Fruit fly (Drosophila melanogaster): ENCODE results near the gene CG8679.

The CG8679 gene

DNA sequence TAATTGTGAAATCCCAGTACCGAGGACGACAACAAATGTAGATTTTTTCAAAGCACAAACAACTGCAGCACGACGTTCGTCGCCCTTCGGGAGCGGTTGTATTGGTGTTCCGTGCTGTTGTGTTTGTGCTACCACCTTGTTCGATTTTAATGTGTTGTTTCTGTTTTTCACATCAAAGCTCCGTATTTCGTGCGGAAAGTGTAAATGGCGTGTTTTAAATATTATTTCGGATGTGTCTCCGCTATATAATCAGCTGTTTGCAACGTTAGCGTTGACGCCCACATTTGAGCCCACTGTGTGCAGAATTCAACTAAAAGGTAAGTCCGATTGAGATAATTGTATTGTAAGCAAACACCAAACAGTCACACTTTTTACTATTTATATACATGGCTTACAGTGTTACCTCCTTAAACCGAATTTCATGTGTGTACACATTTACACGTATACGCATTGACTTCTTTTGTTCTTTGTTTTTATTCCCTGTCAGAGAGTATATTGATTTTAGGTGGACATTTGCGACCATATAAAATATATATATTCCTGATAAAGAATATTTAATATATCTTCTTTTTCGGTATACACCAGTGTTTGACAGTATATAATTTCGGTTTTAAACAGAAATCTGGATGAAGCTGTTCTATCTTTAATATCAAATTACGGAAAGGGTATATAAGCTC is 45.3 kb upstream of the CG8679 start (continued):
- TF ChIP-seq Vsx1 (GFP tag; optimal IDR thresholded peaks at IDR 0.05) = no peak
- TF ChIP-seq CG11085 (GFP tag; IDR thresholded peaks at IDR 0.05) = no peak
- peak; percentile 14; the same call in 1 of the 2 replicates for TF ChIP-seq E2f2 (GFP tag; IDR thresholded peaks at IDR 0.05)
- TF ChIP-seq CG1529 (GFP tag; optimal IDR thresholded peaks at IDR 0.05) = no peak
- peak; percentile 15; the same call in 1 of the 2 replicates for TF ChIP-seq onecut (GFP tag; IDR thresholded peaks at IDR 0.05)
- TF ChIP-seq Dek (tag; optimal IDR thresholded peaks at IDR 0.05) = no peak
- peak; percentile 98 for TF ChIP-seq CG14710 (tag; optimal IDR thresholded peaks at IDR 0.05)
- no peak for TF ChIP-seq HLH4C (GFP tag; IDR thresholded peaks at IDR 0.05; ENCODE audit: partially characterized antibody)
- no peak for TF ChIP-seq CG3726 (GFP tag; IDR thresholded peaks at IDR 0.05)
- TF ChIP-seq prd (optimal IDR thresholded peaks at IDR 0.05) = no peak
- TF ChIP-seq prd (GFP tag; IDR thresholded peaks at IDR 0.05) = no peak
- TF ChIP-seq Dref (GFP tag; IDR thresholded peaks at IDR 0.05) = no peak
- no peak for TF ChIP-seq Sry-δ (GFP tag; optimal IDR thresholded peaks at IDR 0.05)
- TF ChIP-seq CG17829 (tag; optimal IDR thresholded peaks at IDR 0.05) = peak; percentile 42
- no peak for TF ChIP-seq peb (GFP tag; IDR thresholded peaks at IDR 0.05)
- TF ChIP-seq maf-S (GFP tag; optimal IDR thresholded peaks at IDR 0.05) = no peak
- no peak for TF ChIP-seq CG17912 (GFP tag; optimal IDR thresholded peaks at IDR 0.05)
- TF ChIP-seq CG16813 (GFP tag; IDR thresholded peaks at IDR 0.05; ENCODE audit: partially characterized antibody) = no peak
- TF ChIP-seq CG14050 (GFP tag; IDR thresholded peaks at IDR 0.05) = no peak
- no peak for TF ChIP-seq YL-1 (GFP tag; optimal IDR thresholded peaks at IDR 0.05)
- no peak for TF ChIP-seq wor (GFP tag; IDR thresholded peaks at IDR 0.05)
- no peak for TF ChIP-seq kni (GFP tag; optimal IDR thresholded peaks at IDR 0.05)
- peak; percentile 6 for TF ChIP-seq CG13424 (tag; optimal IDR thresholded peaks at IDR 0.05)
- TF ChIP-seq CG6854 (GFP tag; optimal IDR thresholded peaks at IDR 0.05) = no peak
- no peak for TF ChIP-seq CG6689 (GFP tag; IDR thresholded peaks at IDR 0.05)
- no peak for TF ChIP-seq CG7271 (tag; optimal IDR thresholded peaks at IDR 0.05)
- TF ChIP-seq CG32532 (GFP tag; IDR thresholded peaks at IDR 0.05) = 0 out of 2 replicates have a peak, but pooled peaks have one; percentile 14
- TF ChIP-seq CG30431 (GFP tag; optimal IDR thresholded peaks at IDR 0.05) = no peak
- peak; percentile 62 for TF ChIP-seq gem (tag; optimal IDR thresholded peaks at IDR 0.05)
- no peak for TF ChIP-seq CG8089 (GFP tag; optimal IDR thresholded peaks at IDR 0.05)
- TF ChIP-seq twi (tag; optimal IDR thresholded peaks at IDR 0.05) = no peak
- TF ChIP-seq trem (tag; optimal IDR thresholded peaks at IDR 0.05) = peak; percentile 24
- TF ChIP-seq CG6272 (GFP tag; IDR thresholded peaks at IDR 0.05) = no peak
- peak; percentile 36 for TF ChIP-seq CG2120 (GFP tag; optimal IDR thresholded peaks at IDR 0.05)
- no peak for TF ChIP-seq Dip2 (GFP tag; IDR thresholded peaks at IDR 0.05)
- no peak for TF ChIP-seq Atf-2 (GFP tag; optimal IDR thresholded peaks at IDR 0.05)
- no peak for TF ChIP-seq ac (GFP tag; optimal IDR thresholded peaks at IDR 0.05)
- TF ChIP-seq chif (GFP tag; optimal IDR thresholded peaks at IDR 0.05) = no peak
- TF ChIP-seq crc (GFP tag; optimal IDR thresholded peaks at IDR 0.05) = no peak
- TF ChIP-seq CG12219 (GFP tag; optimal IDR thresholded peaks at IDR 0.05) = no peak
- TF ChIP-seq Bgb (GFP tag; IDR thresholded peaks at IDR 0.05; ENCODE audit: partially characterized antibody) = no peak
- TF ChIP-seq CG8359 (GFP tag; optimal IDR thresholded peaks at IDR 0.05; ENCODE audit: borderline replicate concordance) = no peak
- no peak for TF ChIP-seq CG14860 (GFP tag; IDR thresholded peaks at IDR 0.05; ENCODE audit: partially characterized antibody)
- TF ChIP-seq sc (optimal IDR thresholded peaks at IDR 0.05) = no peak
- no peak for TF ChIP-seq sc (GFP tag; optimal IDR thresholded peaks at IDR 0.05)
- no peak for TF ChIP-seq CG12236 (GFP tag; optimal IDR thresholded peaks at IDR 0.05)
- peak; percentile 23 for TF ChIP-seq CG15514 (GFP tag; optimal IDR thresholded peaks at IDR 0.05)
- peak in 1 of 2 experiments; percentile 68 for TF ChIP-seq crp (GFP tag; optimal IDR thresholded peaks at IDR 0.05)
- no peak for TF ChIP-seq tap (tag; optimal IDR thresholded peaks at IDR 0.05)
- no peak for TF ChIP-seq jumu (GFP tag; optimal IDR thresholded peaks at IDR 0.05)

Measured in whole organism, embryonic.